Fruit fly (Drosophila melanogaster) whole organism, prepupa: Measurements from ENCODE around the gene CG33286.

Experiments
- CG11762 ChIP-seq: fragments of 200-800 bp; sonication (Bioruptor generic); optimal IDR thresholded peaks from 3 replicates; lab custom pipeline; 2016; ENCODE audit warnings: missing biosample characterization, missing genetic modification characterization; ENCODE audit not compliant: insufficient read depth
- CG11902 ChIP-seq: fragments of 200-800 bp; sonication (Bioruptor generic); optimal IDR thresholded peaks from 3 replicates; lab custom pipeline; 2016; ENCODE audit warnings: missing biosample characterization, missing genetic modification characterization
- CG34406 ChIP-seq: fragments of 200-800 bp; sonication (Bioruptor generic); optimal IDR thresholded peaks from 3 replicates; lab custom pipeline; 2016; ENCODE audit warnings: missing biosample characterization, missing genetic modification characterization
- Eip75B ChIP-seq: fragments of 200-800 bp; sonication (Bioruptor generic); optimal IDR thresholded peaks from 3 replicates; lab custom pipeline; 2016; ENCODE audit warnings: missing biosample characterization, missing genetic modification characterization
- Sox15 ChIP-seq: fragments of 200-800 bp; sonication (Bioruptor generic); optimal IDR thresholded peaks from 3 replicates; lab custom pipeline; 2016; ENCODE audit warnings: missing biosample characterization, missing genetic modification characterization
- acj6 ChIP-seq: fragments of 200-800 bp; sonication (Bioruptor generic); optimal IDR thresholded peaks from 3 replicates; lab custom pipeline; 2016; ENCODE audit warnings: missing biosample characterization, missing genetic modification characterization
- esn ChIP-seq: fragments of 200-800 bp; sonication (Bioruptor generic); optimal IDR thresholded peaks from 2 replicates; lab custom pipeline; 2016; ENCODE audit warnings: missing biosample characterization, mild to moderate bottlenecking, missing genetic modification characterization, moderate library complexity

DNA sequence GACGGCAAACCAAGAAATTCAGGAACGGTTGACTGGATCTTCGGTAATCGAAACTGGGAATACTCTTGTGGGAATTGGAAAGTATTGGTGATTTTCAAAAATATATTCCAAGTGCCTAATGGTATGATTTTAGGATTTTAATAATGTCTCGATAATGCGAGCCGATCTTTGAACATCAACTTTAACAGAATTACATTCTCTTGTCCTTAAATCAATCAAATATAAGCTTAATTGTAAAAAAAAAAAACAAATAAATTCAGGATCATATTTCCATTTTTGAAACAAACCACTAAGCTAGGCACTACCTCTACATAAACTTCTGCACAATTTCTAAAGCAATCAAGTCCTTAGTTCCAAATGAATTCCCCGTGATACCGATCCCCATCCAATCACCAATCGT is 26.1 kb downstream of the CG33286 start:
- TF ChIP-seq acj6 (GFP tag; lab: Kevin White, UChicago) (no peak), CG34406 (GFP tag; lab: Kevin White, UChicago) (no peak), Sox15 (GFP tag; lab: Kevin White, UChicago) (no peak), CG11902 (GFP tag; lab: Kevin White, UChicago) (no peak), CG11762 (GFP tag; lab: Kevin White, UChicago) (no peak), esn (peak; percentile 27), Eip75B (GFP tag; lab: Kevin White, UChicago) (no peak)
